Fruit fly (Drosophila melanogaster) whole organism, adult: ENCODE measurements around the gene CG34382.

Experiments used
- CG14711 ChIP-seq: fragments of 200-800 bp; sonication (Bioruptor generic); optimal IDR thresholded peaks from 2 replicates; lab custom pipeline; 2018; ENCODE audit warnings: missing biosample characterization, mild to moderate bottlenecking, missing genetic modification characterization, moderate library complexity
- CG1620 ChIP-seq: fragments of 200-800 bp; sonication (Bioruptor generic); optimal IDR thresholded peaks from 2 replicates; lab custom pipeline; 2016; ENCODE audit warnings: missing biosample characterization, missing genetic modification characterization
- CG33017 ChIP-seq: fragments of 200-800 bp; sonication (Bioruptor generic); optimal IDR thresholded peaks from 2 replicates; lab custom pipeline; 2018; ENCODE audit warnings: missing biosample characterization, mild to moderate bottlenecking, missing genetic modification characterization, moderate library complexity
- CG7101 ChIP-seq: fragments of 200-800 bp; sonication (Bioruptor generic); optimal IDR thresholded peaks from 2 replicates; lab custom pipeline; 2018; ENCODE audit warnings: missing biosample characterization, mild to moderate bottlenecking, missing genetic modification characterization, moderate library complexity
- Clk ChIP-seq: fragments of 200-800 bp; sonication (Bioruptor generic); optimal IDR thresholded peaks from 2 replicates; lab custom pipeline; 2017; ENCODE audit warnings: missing biosample characterization, missing genetic modification characterization
- Hr96 ChIP-seq: fragments of 200-800 bp; sonication (Bioruptor generic); optimal IDR thresholded peaks from 2 replicates; lab custom pipeline; 2016; ENCODE audit warnings: missing biosample characterization, missing genetic modification characterization
- bab1 ChIP-seq: fragments of 200-800 bp; sonication (Bioruptor generic); optimal IDR thresholded peaks from 3 replicates; lab custom pipeline; 2019; ENCODE audit warnings: missing biosample characterization, mild to moderate bottlenecking, missing genetic modification characterization, moderate library complexity
- cnc ChIP-seq, 2 experiments: fragments of >200 bp; optimal IDR thresholded peaks; 2 replicates each; lab custom pipeline; 2017
- kay ChIP-seq: fragments of 200-800 bp; sonication (Bioruptor generic); peaks from one replicate; lab custom pipeline; 2016; ENCODE audit warnings: missing biosample characterization, missing genetic modification characterization, borderline replicate concordance
- ovo ChIP-seq: fragments of 200-800 bp; sonication (Bioruptor generic); optimal IDR thresholded peaks from 2 replicates; lab custom pipeline; 2016; ENCODE audit warnings: missing biosample characterization, missing genetic modification characterization
- pad ChIP-seq: fragments of 200-800 bp; sonication (Bioruptor generic); optimal IDR thresholded peaks from 3 replicates; lab custom pipeline; 2017; ENCODE audit warnings: missing biosample characterization, missing genetic modification characterization, mild to moderate bottlenecking, moderate library complexity, missing genetic modification reagents
- toe ChIP-seq: fragments of 200-800 bp; sonication (Bioruptor generic); optimal IDR thresholded peaks from 2 replicates; lab custom pipeline; 2016; ENCODE audit warnings: missing biosample characterization, missing genetic modification characterization

dm6 chr3L:9893983-9894382 is 15.2 kb downstream of the CG34382 start:
- TF ChIP-seq pad (GFP tag; lab: Kevin White, UChicago) (no peak), Hr96 (GFP tag; lab: Kevin White, UChicago) (no peak), bab1 (no peak), CG7101 (tag; lab: Kevin White, UChicago) (no peak), Clk (GFP tag; lab: Kevin White, UChicago) (no peak), cnc (optimal IDR thresholded peaks at IDR 0.05; lab: Kevin White, UChicago) (no peak), CG14711 (tag; lab: Kevin White, UChicago) (no peak), kay (no peak), toe (GFP tag; lab: Kevin White, UChicago) (no peak), ovo (GFP tag; lab: Kevin White, UChicago) (no peak), CG1620 (GFP tag; lab: Kevin White, UChicago) (no peak), CG33017 (tag; lab: Kevin White, UChicago) (no peak)
